Fruit fly (Drosophila melanogaster) whole organism, embryonic: ENCODE results near the gene Ak3.
A peak's percentile ranks its signal among the peaks of the same experiment; 100 is the strongest.

Source experiments
- Awh ChIP-seq: fragments of 200-800 bp; sonication (Bioruptor generic); IDR thresholded peaks from 2 replicates; pipeline ENCODE4, ENCODE4 v1.3.6; 2022; ENCODE audit warnings: missing biosample characterization, missing genetic modification characterization
- CG12299 ChIP-seq: fragments of 200-800 bp; sonication (Bioruptor generic); optimal IDR thresholded peaks from 2 replicates; lab custom pipeline; 2018; ENCODE audit warnings: missing biosample characterization, mild to moderate bottlenecking, missing genetic modification characterization
- CG13123 ChIP-seq: fragments of 200-800 bp; sonication (Bioruptor generic); optimal IDR thresholded peaks from 2 replicates; lab custom pipeline; 2016; ENCODE audit warnings: missing biosample characterization, missing genetic modification characterization
- CG13775 ChIP-seq: fragments of 200-800 bp; sonication (Bioruptor generic); optimal IDR thresholded peaks from 3 replicates; lab custom pipeline; 2017; ENCODE audit warnings: missing biosample characterization, mild to moderate bottlenecking, missing genetic modification characterization
- CG14014 ChIP-seq: fragments of 200-800 bp; sonication (Bioruptor generic); IDR thresholded peaks from 2 replicates; pipeline ENCODE4 v1.3.6; 2022; ENCODE audit warnings: missing biosample characterization, missing genetic modification characterization
- CG14710 ChIP-seq: fragments of 200-800 bp; sonication (Bioruptor generic); optimal IDR thresholded peaks from 3 replicates; lab custom pipeline; 2019; ENCODE audit warnings: missing biosample characterization, mild to moderate bottlenecking, missing genetic modification characterization, moderate library complexity
- CG1602 ChIP-seq: fragments of 200-800 bp; sonication (Bioruptor generic); optimal IDR thresholded peaks from 3 replicates; lab custom pipeline; 2016; ENCODE audit warnings: missing biosample characterization, missing genetic modification characterization
- CG17361 ChIP-seq: fragments of 200-800 bp; sonication (Bioruptor generic); IDR thresholded peaks from 3 replicates; pipeline ENCODE4 v1.3.6; 2022; ENCODE audit warnings: missing biosample characterization, missing genetic modification characterization
- CG2199 ChIP-seq: fragments of 200-800 bp; sonication (Bioruptor generic); IDR thresholded peaks from 3 replicates; pipeline ENCODE4 v1.3.6; 2022; ENCODE audit warnings: missing biosample characterization, missing genetic modification characterization
- CG3407 ChIP-seq: fragments of 200-800 bp; sonication (Bioruptor generic); optimal IDR thresholded peaks from 2 replicates; lab custom pipeline; 2018; ENCODE audit warnings: missing biosample characterization, mild to moderate bottlenecking, missing genetic modification characterization
- CG34224 ChIP-seq: fragments of 200-800 bp; sonication (Bioruptor generic); IDR thresholded peaks from 3 replicates; pipeline ENCODE4 v1.3.6; 2022; ENCODE audit warnings: missing biosample characterization, missing genetic modification characterization; ENCODE audit not compliant: partially characterized antibody
- CG3995 ChIP-seq: fragments of 200-800 bp; sonication (Bioruptor generic); optimal IDR thresholded peaks from 3 replicates; lab custom pipeline; 2016; ENCODE audit warnings: missing biosample characterization, missing genetic modification characterization
- CG6272 ChIP-seq: fragments of 200-800 bp; sonication (Bioruptor generic); IDR thresholded peaks from 2 replicates; pipeline ENCODE4 v1.3.6; 2022; ENCODE audit warnings: missing biosample characterization, missing genetic modification characterization
- CG6854 ChIP-seq: fragments of 200-800 bp; sonication (Bioruptor generic); optimal IDR thresholded peaks from 3 replicates; lab custom pipeline; 2017; ENCODE audit warnings: missing biosample characterization, mild to moderate bottlenecking, missing genetic modification characterization
- CG9876 ChIP-seq: fragments of 200-800 bp; sonication (Bioruptor generic); optimal IDR thresholded peaks from 2 replicates; lab custom pipeline; 2016; ENCODE audit warnings: missing biosample characterization, missing genetic modification characterization
- CrebB ChIP-seq: fragments of 200-800 bp; sonication (Bioruptor generic); optimal IDR thresholded peaks from 3 replicates; lab custom pipeline; 2018; ENCODE audit warnings: missing biosample characterization, mild to moderate bottlenecking, missing genetic modification characterization
- Deaf1 ChIP-seq: fragments of 200-800 bp; optimal IDR thresholded peaks from 3 replicates; lab custom pipeline; 2019; ENCODE audit warnings: missing biosample characterization, mild to moderate bottlenecking, missing genetic modification characterization, moderate library complexity
- H2.0 ChIP-seq: fragments of 200-800 bp; sonication (Bioruptor generic); IDR thresholded peaks from 2 replicates; pipeline ENCODE4 v1.3.6; 2022; ENCODE audit warnings: missing biosample characterization, missing genetic modification characterization
- HLHmδ ChIP-seq: fragments of 200-800 bp; sonication (Bioruptor generic); optimal IDR thresholded peaks from 2 replicates; lab custom pipeline; 2018; ENCODE audit warnings: missing biosample characterization, mild to moderate bottlenecking, missing genetic modification characterization, moderate library complexity
- Hmr ChIP-seq: fragments of 200-800 bp; sonication (Bioruptor generic); optimal IDR thresholded peaks from 3 replicates; lab custom pipeline; 2017; ENCODE audit warnings: mild to moderate bottlenecking, missing biosample characterization, missing genetic modification reagents, missing genetic modification characterization
- Hsf ChIP-seq: fragments of 200-800 bp; sonication (Bioruptor generic); optimal IDR thresholded peaks from 3 replicates; lab custom pipeline; 2016; ENCODE audit warnings: missing biosample characterization, missing genetic modification characterization
- NC2β ChIP-seq: fragments of 200-800 bp; sonication (Bioruptor generic); optimal IDR thresholded peaks from 2 replicates; lab custom pipeline; 2016; ENCODE audit warnings: missing biosample characterization, missing genetic modification characterization
- Oaz ChIP-seq: fragments of 200-800 bp; sonication (Bioruptor generic); IDR thresholded peaks from 2 replicates; pipeline ENCODE4 v1.3.6; 2022; ENCODE audit warnings: missing biosample characterization, missing genetic modification characterization
- Sox100B ChIP-seq: fragments of 200-800 bp; sonication (Bioruptor generic); optimal IDR thresholded peaks from 3 replicates; lab custom pipeline; 2018; ENCODE audit warnings: missing biosample characterization, mild to moderate bottlenecking, missing genetic modification characterization
- Taf1 ChIP-seq: fragments of 200-800 bp; sonication (Bioruptor generic); IDR thresholded peaks from 2 replicates; pipeline ENCODE4 v1.3.6; 2022; ENCODE audit warnings: missing biosample characterization, missing genetic modification characterization
- az2 ChIP-seq: fragments of 200-800 bp; sonication (Bioruptor generic); optimal IDR thresholded peaks from 3 replicates; lab custom pipeline; 2016; ENCODE audit warnings: missing biosample characterization, missing genetic modification characterization
- cas ChIP-seq: fragments of 200-800 bp; sonication (Bioruptor generic); IDR thresholded peaks from 2 replicates; pipeline ENCODE4 v1.3.6; 2022; ENCODE audit warnings: missing biosample characterization, missing genetic modification characterization
- chif ChIP-seq, 2 experiments: fragments of 200-800 bp; sonication (Bioruptor generic); optimal IDR thresholded peaks; 3 replicates each; lab custom pipeline; 2016; ENCODE audit warnings: missing biosample characterization in 2 of 2, missing genetic modification characterization in 2 of 2
- ci ChIP-seq: fragments of 200-800 bp; sonication (Bioruptor generic); IDR thresholded peaks from 3 replicates; pipeline ENCODE4 v1.3.6; 2022; ENCODE audit warnings: missing biosample characterization, missing genetic modification characterization
- crol ChIP-seq: fragments of 200-800 bp; sonication (Bioruptor generic); IDR thresholded peaks from 2 replicates; pipeline ENCODE4 v1.3.6; 2022; ENCODE audit warnings: missing biosample characterization, missing genetic modification characterization
- exex ChIP-seq: fragments of 200-800 bp; sonication (Bioruptor generic); optimal IDR thresholded peaks from 4 replicates; lab custom pipeline; 2018; ENCODE audit warnings: missing biosample characterization, mild to moderate bottlenecking, missing genetic modification characterization, moderate library complexity
- fd102C ChIP-seq: fragments of 200-800 bp; sonication (Bioruptor generic); optimal IDR thresholded peaks from 2 replicates; lab custom pipeline; 2018; ENCODE audit warnings: missing biosample characterization, mild to moderate bottlenecking, missing genetic modification characterization, moderate library complexity
- gem ChIP-seq: fragments of 200-800 bp; sonication (Bioruptor generic); optimal IDR thresholded peaks from 2 replicates; lab custom pipeline; 2019; ENCODE audit warnings: missing biosample characterization, mild to moderate bottlenecking, missing genetic modification characterization, moderate library complexity
- gro ChIP-seq: fragments of 200-800 bp; sonication (Bioruptor generic); optimal IDR thresholded peaks from 2 replicates; lab custom pipeline; 2016; ENCODE audit warnings: missing biosample characterization, missing genetic modification characterization
- gt ChIP-seq: fragments of 200-800 bp; sonication (Bioruptor generic); IDR thresholded peaks from 2 replicates; pipeline ENCODE4 v1.3.6; 2022; ENCODE audit warnings: missing biosample characterization, missing genetic modification characterization
- hth ChIP-seq: fragments of >200 bp; optimal IDR thresholded peaks from 2 replicates; lab custom pipeline; 2017; ENCODE audit warnings: inconsistent platforms
- lilli ChIP-seq: fragments of 200-800 bp; sonication (Bioruptor generic); optimal IDR thresholded peaks from 3 replicates; lab custom pipeline; 2016; ENCODE audit warnings: missing biosample characterization, missing genetic modification characterization
- lov ChIP-seq, 2 experiments: fragments of 200-800 bp in 1 of 2; fragments of >200 bp in 1 of 2; sonication (Bioruptor generic) in 1 of 2; IDR thresholded peaks in 1 of 2; optimal IDR thresholded peaks in 1 of 2; 2 replicates in 1 of 2; 3 replicates in 1 of 2; pipeline versions ENCODE4 v1.3.6 to Lab custom; 2017 to 2022; ENCODE audit warnings: missing biosample characterization in 1 of 2, missing genetic modification characterization in 1 of 2
- mirr ChIP-seq: fragments of 200-800 bp; sonication (Bioruptor generic); optimal IDR thresholded peaks from 3 replicates; lab custom pipeline; 2018; ENCODE audit warnings: missing biosample characterization, mild to moderate bottlenecking, missing genetic modification characterization
- prd ChIP-seq, 3 experiments: fragments of >200 bp in 2 of 3; fragments of 200-800 bp in 1 of 3; sonication (Bioruptor generic) in 1 of 3; optimal IDR thresholded peaks in 2 of 3; IDR thresholded peaks in 1 of 3; 2 replicates in 2 of 3; 3 replicates in 1 of 3; pipeline versions ENCODE4 v1.3.6 to Lab custom; 2017 to 2022; ENCODE audit warnings: missing biosample characterization in 1 of 3, missing genetic modification characterization in 1 of 3
- schlank ChIP-seq: fragments of 200-800 bp; sonication (Bioruptor generic); optimal IDR thresholded peaks from 2 replicates; lab custom pipeline; 2018; ENCODE audit warnings: missing biosample characterization, mild to moderate bottlenecking, missing genetic modification characterization
- sd ChIP-seq: fragments of 200-800 bp; sonication (Bioruptor generic); optimal IDR thresholded peaks from 3 replicates; lab custom pipeline; 2018; ENCODE audit warnings: missing biosample characterization, mild to moderate bottlenecking, missing genetic modification characterization, moderate library complexity
- sqz ChIP-seq: fragments of 200-800 bp; sonication (Bioruptor generic); optimal IDR thresholded peaks from 3 replicates; lab custom pipeline; 2018; ENCODE audit warnings: missing biosample characterization, mild to moderate bottlenecking, missing genetic modification characterization
- ssp ChIP-seq: fragments of 200-800 bp; sonication (Bioruptor generic); IDR thresholded peaks from 2 replicates; pipeline ENCODE4 v1.3.6; 2022; ENCODE audit warnings: missing biosample characterization, missing genetic modification characterization
- tio ChIP-seq: fragments of 200-800 bp; sonication (Bioruptor generic); optimal IDR thresholded peaks from 2 replicates; lab custom pipeline; 2017; ENCODE audit warnings: missing biosample characterization, missing genetic modification characterization, inconsistent platforms
- twi ChIP-seq: fragments of 200-800 bp; optimal IDR thresholded peaks from 2 replicates; lab custom pipeline; 2019; ENCODE audit warnings: missing biosample characterization, mild to moderate bottlenecking, missing genetic modification characterization, moderate library complexity
- vfl ChIP-seq: fragments of 200-800 bp; sonication (Bioruptor generic); optimal IDR thresholded peaks from 2 replicates; lab custom pipeline; 2016; ENCODE audit warnings: missing biosample characterization, missing genetic modification characterization
- vnd ChIP-seq: fragments of 200-800 bp; sonication (Bioruptor generic); IDR thresholded peaks from 3 replicates; pipeline ENCODE4 v1.3.6; 2022; ENCODE audit warnings: missing biosample characterization, missing genetic modification characterization; ENCODE audit not compliant: partially characterized antibody

Gene Ak3

dm6 chr3R:10886462-10887315, 2.7 kb downstream of the Ak3 start (continued):
- TF ChIP-seq sqz (GFP tag; lab: Kevin White, UChicago) (peak; percentile 91), Taf1 (peak; percentile 88), lov (optimal IDR thresholded peaks at IDR 0.05; lab: Kevin White, UChicago) (no peak), lov (GFP tag; IDR thresholded peaks at IDR 0.05; lab: Robert Waterston, UW) (peak; percentile 67; the same call in 1 of the 3 replicates), ssp (GFP tag; lab: Robert Waterston, UW) (peak; percentile 78), tio (peak; percentile 85), sd (tag; lab: Kevin White, UChicago) (peak; percentile 80), gro (GFP tag; lab: Kevin White, UChicago) (peak; percentile 84), CG13775 (GFP tag; lab: Kevin White, UChicago) (peak; percentile 89), CG2199 (GFP tag; lab: Robert Waterston, UW) (peak; percentile 29; the same call in 1 of the 3 replicates), fd102C (GFP tag; lab: Kevin White, UChicago) (no peak), hth (no peak), mirr (peak; percentile 58), NC2β (GFP tag; lab: Kevin White, UChicago) (peak; percentile 69), CG6854 (GFP tag; lab: Kevin White, UChicago) (peak; percentile 92), Oaz (peak; percentile 79), schlank (tag; lab: Kevin White, UChicago) (peak; percentile 74), CG14710 (tag; lab: Kevin White, UChicago) (peak; percentile 76), CG1602 (GFP tag; lab: Kevin White, UChicago) (peak; percentile 83), ci (GFP tag; lab: Robert Waterston, UW) (peak; percentile 90), CG3407 (GFP tag; lab: Kevin White, UChicago) (peak; percentile 79), crol (GFP tag; lab: Robert Waterston, UW) (peak; percentile 92), CG34224 (0 out of 3 replicates have a peak, but pooled peaks have one; percentile 22), vnd (no peak), cas (GFP tag; lab: Robert Waterston, UW) (peak; percentile 75), lilli (GFP tag; lab: Kevin White, UChicago) (peak; percentile 94), CrebB (peak; percentile 81), H2.0 (GFP tag; lab: Robert Waterston, UW) (peak; percentile 72), HLHmδ (GFP tag; lab: Kevin White, UChicago) (no peak), chif (GFP tag; optimal IDR thresholded peaks at IDR 0.05; lab: Kevin White, UChicago) (peak; percentile 69 to 89), CG12299 (peak; percentile 82), vfl (peak; percentile 82), prd (optimal IDR thresholded peaks at IDR 0.05; lab: Kevin White, UChicago) (no peak), prd (GFP tag; IDR thresholded peaks at IDR 0.05; lab: Robert Waterston, UW) (peak; percentile 86), twi (tag; lab: Kevin White, UChicago) (peak; percentile 56), CG3995 (GFP tag; lab: Kevin White, UChicago) (peak; percentile 48), Hmr (GFP tag; lab: Kevin White, UChicago) (peak; percentile 96), az2 (GFP tag; lab: Kevin White, UChicago) (peak; percentile 86), Hsf (GFP tag; lab: Kevin White, UChicago) (peak; percentile 91), CG6272 (GFP tag; lab: Robert Waterston, UW) (peak; percentile 82), gt (GFP tag; lab: Robert Waterston, UW) (peak; percentile 56; the same call in 1 of the 2 replicates), exex (tag; lab: Kevin White, UChicago) (peak; percentile 72), Sox100B (GFP tag; lab: Kevin White, UChicago) (peak; percentile 89), Awh (GFP tag; lab: Robert Waterston, UW) (peak; percentile 73), gem (tag; lab: Kevin White, UChicago) (peak; percentile 94), Deaf1 (tag; lab: Kevin White, UChicago) (peak; percentile 48), CG14014 (GFP tag; lab: Robert Waterston, UW) (peak; percentile 87), CG17361 (GFP tag; lab: Robert Waterston, UW) (peak; percentile 91), CG9876 (peak; percentile 25), CG13123 (GFP tag; lab: Kevin White, UChicago) (peak; percentile 45)
